Worm (Caenorhabditis elegans) whole organism, late embryonic: ENCODE data around the gene mboa-7.

ENCODE experiments used
- ceh-34 ChIP-seq: sonication (generic microtip); optimal IDR thresholded peaks from 2 replicates; lab custom pipeline; 2016; ENCODE audit warnings: mild to moderate bottlenecking, missing genetic modification characterization, missing compliant biosample characterization
- che-1 ChIP-seq: sonication (generic microtip); optimal IDR thresholded peaks from 2 replicates; lab custom pipeline; 2016; ENCODE audit warnings: mild to moderate bottlenecking, missing genetic modification characterization, missing compliant biosample characterization
- fkh-10 ChIP-seq: fragments of 150-350 bp; optimal IDR thresholded peaks from 2 replicates; lab custom pipeline; 2014; ENCODE audit warnings: missing biosample characterization, missing genetic modification reagents, missing genetic modification characterization
- lin-11 ChIP-seq: fragments of 200-800 bp; sonication (Bioruptor generic); optimal IDR thresholded peaks from 2 replicates; lab custom pipeline; 2018; ENCODE audit warnings: mild to moderate bottlenecking, missing genetic modification characterization, missing compliant biosample characterization
- nhr-11 ChIP-seq: fragments of 150-350 bp; optimal IDR thresholded peaks from 2 replicates; lab custom pipeline; 2014; ENCODE audit warnings: missing biosample characterization, missing genetic modification characterization
- sox-4 ChIP-seq: sonication (generic microtip); optimal IDR thresholded peaks from 2 replicates; lab custom pipeline; 2017; ENCODE audit warnings: mild to moderate bottlenecking, missing genetic modification characterization, inconsistent platforms, missing compliant biosample characterization
- tbx-2 ChIP-seq: sonication (generic microtip); optimal IDR thresholded peaks from 2 replicates; lab custom pipeline; 2016; ENCODE audit warnings: missing genetic modification characterization, missing compliant biosample characterization

ce11 chrX:10556764-10557163 is 32.4 kb upstream of the mboa-7 start:
- TF ChIP-seq che-1 (tag; lab: Kevin White, UChicago) (no peak), lin-11 (tag; lab: Kevin White, UChicago) (no peak), fkh-10 (GFP tag; lab: Kevin White, UChicago) (no peak), tbx-2 (tag; lab: Kevin White, UChicago) (no peak), ceh-34 (tag; lab: Kevin White, UChicago) (no peak), sox-4 (tag; lab: Kevin White, UChicago) (no peak), nhr-11 (no peak)
